Worm (Caenorhabditis elegans) whole organism, L4 larva: ENCODE data around the gene F53F8.4.

ENCODE experiments used
- D1046.2 ChIP-seq: fragments of 200-800 bp; sonication (Bioruptor generic); IDR thresholded peaks from 2 replicates; pipeline ENCODE4 v1.3.6; 2022; ENCODE audit warnings: missing genetic modification characterization, missing compliant biosample characterization
- F44E2.7 ChIP-seq: fragments of 200-800 bp; sonication (Bioruptor generic); IDR thresholded peaks from 2 replicates; pipeline ENCODE4 v2.1.2; 2022; ENCODE audit warnings: missing genetic modification characterization, missing compliant biosample characterization
- T20F7.1 ChIP-seq: fragments of 200-800 bp; sonication (Bioruptor generic); optimal IDR thresholded peaks from 2 replicates; lab custom pipeline; 2018; ENCODE audit warnings: mild to moderate bottlenecking, missing genetic modification characterization, missing compliant biosample characterization
- Y48G9A.11 ChIP-seq: fragments of 200-800 bp; sonication (Bioruptor generic); IDR thresholded peaks from 2 replicates; pipeline ENCODE4 v1.3.6; 2022; ENCODE audit warnings: missing genetic modification reagents, missing genetic modification characterization, missing compliant biosample characterization
- ZK546.5 ChIP-seq, 2 experiments: sonication (generic microtip); optimal IDR thresholded peaks; 2 replicates each; lab custom pipeline; 2017; ENCODE audit warnings: missing biosample characterization in 2 of 2, missing genetic modification characterization in 2 of 2
- aha-1 ChIP-seq: fragments of 150-350 bp; peaks from one replicate; lab custom pipeline; 2014; ENCODE audit warnings: missing biosample characterization, missing genetic modification characterization
- aly-2 ChIP-seq: sonication (generic microtip); optimal IDR thresholded peaks from 2 replicates; lab custom pipeline; 2018; ENCODE audit warnings: missing biosample characterization, missing genetic modification characterization
- arid-1 ChIP-seq: fragments of 200-800 bp; sonication (Bioruptor generic); conservative IDR thresholded peaks from 2 replicates; pipeline ENCODE4 v1.3.6; 2022; ENCODE audit warnings: missing genetic modification reagents, missing genetic modification characterization, missing compliant biosample characterization
- ceh-28 ChIP-seq: fragments of 150-350 bp; optimal IDR thresholded peaks from 2 replicates; lab custom pipeline; 2014; ENCODE audit warnings: missing biosample characterization, missing genetic modification reagents, missing genetic modification characterization
- ceh-62 ChIP-seq: sonication (generic microtip); optimal IDR thresholded peaks from 2 replicates; lab custom pipeline; 2017; ENCODE audit warnings: missing biosample characterization, missing genetic modification characterization
- dmd-9 ChIP-seq: fragments of 200-800 bp; sonication (Bioruptor generic); IDR thresholded peaks from 2 replicates; pipeline ENCODE4 v1.3.6; 2022; ENCODE audit warnings: missing genetic modification reagents, missing genetic modification characterization, missing compliant biosample characterization
- dpl-1 ChIP-seq: fragments of 150-350 bp; optimal IDR thresholded peaks from 2 replicates; lab custom pipeline; 2014; ENCODE audit warnings: missing biosample characterization, missing genetic modification reagents, missing genetic modification characterization
- duxl-1 ChIP-seq: sonication (generic microtip); optimal IDR thresholded peaks from 2 replicates; lab custom pipeline; 2016; ENCODE audit warnings: mild to moderate bottlenecking, missing genetic modification characterization, moderate library complexity, missing compliant biosample characterization; ENCODE audit not compliant: poor library complexity
- egl-43 ChIP-seq: fragments of 200-800 bp; sonication (Bioruptor generic); IDR thresholded peaks from 2 replicates; pipeline ENCODE4 v1.3.6; 2022; ENCODE audit warnings: missing genetic modification reagents, missing genetic modification characterization, missing compliant biosample characterization
- fos-1 ChIP-seq: fragments of 150-350 bp; optimal IDR thresholded peaks from 2 replicates; lab custom pipeline; 2014; ENCODE audit warnings: missing biosample characterization, missing genetic modification characterization
- gei-8 ChIP-seq: fragments of 200-800 bp; sonication (Bioruptor generic); optimal IDR thresholded peaks from 2 replicates; lab custom pipeline; 2018; ENCODE audit warnings: mild to moderate bottlenecking, missing genetic modification characterization, missing compliant biosample characterization
- hlh-11 ChIP-seq: fragments of 200-800 bp; sonication (Bioruptor generic); optimal IDR thresholded peaks from 2 replicates; lab custom pipeline; 2018; ENCODE audit warnings: mild to moderate bottlenecking, missing genetic modification characterization, missing compliant biosample characterization
- hlh-30 ChIP-seq: sonication (generic microtip); optimal IDR thresholded peaks from 2 replicates; lab custom pipeline; 2017; ENCODE audit warnings: antibody characterized with exemption, mild to moderate bottlenecking, missing genetic modification characterization, missing compliant biosample characterization; ENCODE audit not compliant: insufficient read depth
- lin-38 ChIP-seq: fragments of 200-800 bp; sonication (Bioruptor generic); IDR thresholded peaks from 2 replicates; pipeline ENCODE4 v1.3.6; 2022; ENCODE audit warnings: missing genetic modification reagents, missing genetic modification characterization, missing compliant biosample characterization
- mxl-2 ChIP-seq: fragments of 200-800 bp; sonication (Bioruptor generic); conservative IDR thresholded peaks from 2 replicates; pipeline ENCODE4 v1.3.6; 2022; ENCODE audit warnings: missing genetic modification reagents, missing genetic modification characterization, missing compliant biosample characterization
- nhr-10 ChIP-seq: fragments of 150-350 bp; optimal IDR thresholded peaks from 2 replicates; lab custom pipeline; 2014; ENCODE audit warnings: missing biosample characterization, missing genetic modification characterization
- nhr-11 ChIP-seq: fragments of 150-350 bp; optimal IDR thresholded peaks from 2 replicates; lab custom pipeline; 2014; ENCODE audit warnings: missing biosample characterization, missing genetic modification characterization
- nhr-237 ChIP-seq: sonication (generic microtip); optimal IDR thresholded peaks from 2 replicates; lab custom pipeline; 2017; ENCODE audit warnings: missing biosample characterization, missing genetic modification characterization
- nhr-25 ChIP-seq: sonication (generic microtip); optimal IDR thresholded peaks from 2 replicates; lab custom pipeline; 2017; ENCODE audit warnings: missing genetic modification characterization, mild to moderate bottlenecking, missing compliant biosample characterization, antibody characterized with exemption, moderate library complexity, borderline replicate concordance; ENCODE audit not compliant: insufficient read depth
- nhr-28 ChIP-seq: fragments of 150-350 bp; optimal IDR thresholded peaks from 2 replicates; lab custom pipeline; 2014; ENCODE audit warnings: missing biosample characterization, missing genetic modification characterization
- nhr-48 ChIP-seq: sonication (generic microtip); optimal IDR thresholded peaks from 2 replicates; lab custom pipeline; 2016; ENCODE audit warnings: mild to moderate bottlenecking, missing genetic modification characterization, missing compliant biosample characterization
- sdz-12 ChIP-seq: fragments of 200-800 bp; sonication (Bioruptor generic); optimal IDR thresholded peaks from 2 replicates; lab custom pipeline; 2018; ENCODE audit warnings: mild to moderate bottlenecking, missing genetic modification characterization, missing compliant biosample characterization
- set-16 ChIP-seq: fragments of 200-800 bp; sonication (Bioruptor generic); IDR thresholded peaks from 2 replicates; pipeline ENCODE4 v1.3.6; 2022; ENCODE audit warnings: missing genetic modification reagents, missing genetic modification characterization, missing compliant biosample characterization
- unc-130 ChIP-seq: sonication (generic microtip); optimal IDR thresholded peaks from 2 replicates; lab custom pipeline; 2016; ENCODE audit warnings: missing genetic modification reagents, missing genetic modification characterization, missing compliant biosample characterization
- unc-62 ChIP-seq, 3 experiments: fragments of 150-350 bp in 1 of 3; sonication (generic microtip); optimal IDR thresholded peaks in 2 of 3; peaks in 1 of 3; 1 replicate in 1 of 3; 2 replicates in 2 of 3; lab custom pipeline; 2014 to 2017; ENCODE audit warnings: missing biosample characterization in 3 of 3, missing genetic modification characterization in 3 of 3, missing genetic modification reagents in 3 of 3, missing genotype in 1 of 3
- zag-1 ChIP-seq: fragments of 150-350 bp; optimal IDR thresholded peaks from 2 replicates; lab custom pipeline; 2014; ENCODE audit warnings: missing biosample characterization, missing genetic modification characterization
- zfp-2 ChIP-seq: sonication (generic microtip); optimal IDR thresholded peaks from 2 replicates; lab custom pipeline; 2016; ENCODE audit warnings: mild to moderate bottlenecking, missing genetic modification characterization, missing compliant biosample characterization
- zfp-3 ChIP-seq: fragments of 200-800 bp; sonication (Bioruptor generic); conservative IDR thresholded peaks from 2 replicates; pipeline ENCODE4 v1.3.6; 2022; ENCODE audit warnings: missing genetic modification reagents, missing genetic modification characterization, missing compliant biosample characterization
- ztf-7 ChIP-seq: fragments of 150-350 bp; optimal IDR thresholded peaks from 2 replicates; lab custom pipeline; 2014; ENCODE audit warnings: missing biosample characterization, missing genetic modification characterization

Gene F53F8.4

DNA sequence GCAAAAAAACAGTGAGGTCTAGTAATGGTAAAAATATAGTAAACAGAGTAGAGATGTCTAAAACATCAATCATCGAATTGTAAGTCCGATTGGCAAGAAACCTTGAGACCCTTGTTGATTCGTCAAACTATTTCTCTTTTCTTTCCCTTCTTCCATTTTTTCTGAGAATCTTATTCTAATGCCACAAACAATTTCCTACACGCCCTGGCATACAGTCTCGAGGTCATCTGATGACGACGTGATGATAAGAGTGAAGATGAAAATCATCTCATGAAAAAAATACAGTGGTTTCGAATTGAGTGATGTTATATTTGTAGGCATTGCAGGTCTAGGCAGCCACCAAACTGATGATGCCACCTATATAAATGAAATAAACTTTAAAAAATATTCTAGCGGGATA, 1.4 kb upstream of the F53F8.4 start (continued):
- no peak for TF ChIP-seq dpl-1 (GFP tag; lab: Kevin White, UChicago)
- TF ChIP-seq, all 104 proteins: peak for 5

DNA sequence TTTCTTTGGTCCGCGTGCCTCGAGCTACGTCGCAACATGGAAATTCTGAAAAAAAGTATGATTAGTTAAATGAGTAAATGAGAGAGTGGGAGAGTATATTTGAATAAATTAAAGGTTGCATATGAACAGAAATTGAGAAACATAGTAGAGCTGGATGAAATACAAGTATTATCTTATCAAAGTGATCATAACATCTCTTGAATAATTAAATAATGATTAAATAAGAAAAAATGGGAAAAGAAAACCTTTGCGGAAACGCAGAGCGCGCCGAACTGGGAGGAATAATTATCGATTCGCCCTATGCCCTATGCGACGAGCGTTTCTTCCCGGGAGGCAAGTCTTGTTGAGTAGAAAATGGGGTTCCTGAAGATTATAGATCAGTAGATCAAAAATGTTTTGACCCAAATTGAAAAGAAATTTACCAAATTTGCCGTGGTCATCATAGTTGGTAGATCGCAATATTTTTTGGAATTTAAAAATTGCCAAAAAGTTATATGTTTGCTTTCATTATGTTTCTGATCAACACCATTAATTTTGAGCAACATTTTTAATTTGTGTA, 1.9 kb downstream of the F53F8.4 start, which contains the start of gene F53F8.3:
TSS of gene F53F8.3 (minus strand) at position 51 of the 559 bp plus-strand sequence.
- no peak for TF ChIP-seq ztf-7

DNA sequence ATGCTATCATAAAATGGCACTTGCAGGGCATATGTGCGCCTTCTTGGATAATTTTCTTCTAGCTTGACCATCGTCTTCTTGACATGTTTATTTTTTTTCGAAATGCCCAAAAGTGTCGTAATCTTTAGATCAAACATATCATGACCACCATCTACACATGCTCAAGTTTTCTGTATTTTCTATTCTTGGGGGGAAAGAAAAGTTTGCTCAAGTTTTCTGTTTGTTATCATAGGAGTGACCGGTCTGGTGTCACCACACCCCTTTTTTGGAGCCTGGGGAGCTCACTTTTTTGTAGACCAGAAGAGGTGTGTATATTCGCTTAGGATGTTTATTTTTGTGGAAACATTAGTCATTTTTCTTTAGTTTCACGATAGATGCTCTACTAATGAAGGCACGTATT, 6.1 kb downstream of the F53F8.4 start, which contains the start of gene klf-2:
TSS of gene klf-2 (plus strand) at position 301 of the 400 bp plus-strand sequence.
- TF ChIP-seq nhr-25 (tag; lab: Kevin White, UChicago) (no peak), gei-8 (no peak), aly-2 (tag; lab: Kevin White, UChicago) (no peak), dpl-1 (GFP tag; lab: Kevin White, UChicago) (no peak), set-16 (GFP tag; lab: Robert Waterston, UW) (no peak), ceh-62 (tag; lab: Kevin White, UChicago) (no peak), nhr-10 (no peak), hlh-11 (no peak), lin-38 (GFP tag; lab: Robert Waterston, UW) (no peak), fos-1 (tag; lab: Kevin White, UChicago) (no peak), zag-1 (no peak), zfp-3 (no peak), nhr-28 (no peak), nhr-237 (tag; lab: Kevin White, UChicago) (no peak), zfp-2 (tag; lab: Kevin White, UChicago) (no peak), nhr-48 (no peak), D1046.2 (GFP tag; lab: Robert Waterston, UW) (no peak), ceh-28 (tag; lab: Kevin White, UChicago) (no peak), hlh-30 (tag; lab: Kevin White, UChicago) (no peak), arid-1 (GFP tag; lab: Robert Waterston, UW) (no peak)

DNA sequence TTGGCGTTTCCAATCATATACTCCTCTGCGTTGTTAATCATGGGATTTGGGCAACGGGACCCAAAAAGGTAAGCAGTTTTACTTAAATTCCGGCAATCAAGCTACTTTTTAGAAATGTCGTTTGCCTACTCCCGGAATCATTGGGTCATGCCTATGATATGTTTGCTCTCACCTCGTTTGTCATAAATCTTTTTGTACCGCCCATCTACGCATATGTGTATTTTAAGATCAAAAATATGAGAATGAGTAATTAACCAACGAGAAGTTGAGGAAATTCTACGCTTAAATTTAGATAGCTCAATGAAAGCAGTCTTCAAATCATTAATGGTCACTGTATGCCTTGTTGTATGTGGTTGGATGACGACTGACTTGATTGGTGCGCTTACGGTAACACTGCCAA, 9.2 kb downstream of the F53F8.4 start:
- TF ChIP-seq unc-62 (GFP tag; optimal IDR thresholded peaks at IDR 0.05 in 1 of 2; lab: Kevin White, UChicago), result peak in 1 of 2 experiments; percentile 98
- no peak for TF ChIP-seq unc-62 (tag; optimal IDR thresholded peaks at IDR 0.05; lab: Kevin White, UChicago)
- no peak for TF ChIP-seq hlh-30 (tag; lab: Kevin White, UChicago)

DNA sequence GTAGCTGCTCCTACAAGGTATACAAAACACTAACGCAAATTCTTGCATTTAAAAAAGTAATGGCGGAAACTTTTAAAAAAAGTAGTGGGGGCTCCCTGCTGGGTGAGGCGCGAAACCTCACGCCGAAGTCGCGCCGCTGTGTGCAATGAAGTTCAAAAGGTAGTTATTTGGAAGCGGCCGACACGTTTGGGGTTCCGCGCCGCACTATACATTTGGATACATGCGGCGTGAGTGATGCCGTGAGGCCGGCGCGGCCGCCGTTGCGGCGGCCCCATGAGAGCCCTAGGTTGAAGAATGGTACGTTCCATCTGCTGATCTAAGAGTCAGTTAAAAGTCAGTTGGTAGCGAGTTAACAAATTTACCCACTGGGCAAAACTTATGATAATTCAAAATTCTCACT, 9.7 kb downstream of the F53F8.4 start:
- TF ChIP-seq nhr-48 (no peak), set-16 (GFP tag; lab: Robert Waterston, UW) (peak; percentile 63), sdz-12 (GFP tag; lab: Kevin White, UChicago) (no peak), T20F7.1 (no peak), duxl-1 (tag; lab: Kevin White, UChicago) (no peak), nhr-11 (tag; lab: Kevin White, UChicago) (no peak), F44E2.7 (GFP tag; lab: Robert Waterston, UW) (no peak), dmd-9 (no peak), Y48G9A.11 (GFP tag; lab: Robert Waterston, UW) (0 out of 2 replicates have a peak, but pooled peaks have one; percentile 32), unc-130 (no peak), mxl-2 (no peak)

DNA sequence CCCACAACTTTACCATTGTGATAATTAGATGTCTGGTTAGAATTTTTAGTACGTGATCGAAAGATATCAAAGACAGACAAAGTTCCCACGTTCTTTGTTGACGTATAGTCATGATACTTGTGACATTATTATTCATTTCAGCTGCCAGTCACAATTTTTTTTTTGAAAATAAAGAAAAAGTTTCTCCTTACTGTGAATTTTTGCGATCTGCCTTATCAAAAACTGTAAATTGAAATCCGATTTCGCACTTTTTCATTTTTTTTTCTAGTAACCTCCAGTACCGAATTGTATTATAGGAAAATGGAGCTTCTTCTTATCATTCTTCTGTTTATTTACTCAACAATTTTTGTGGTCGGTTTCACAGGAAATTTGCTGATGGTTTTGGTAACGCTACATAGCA, 10.4 kb downstream of the F53F8.4 start, which contains the start of gene srsx-35:
TSS of gene srsx-35 (plus strand) at position 301 of the 400 bp plus-strand sequence.
- peak; percentile 36 for TF ChIP-seq aha-1 (tag; lab: Kevin White, UChicago)
- peak in 1 of 2 experiments; percentile 10 for TF ChIP-seq unc-62 (GFP tag; optimal IDR thresholded peaks at IDR 0.05 in 1 of 2; lab: Kevin White, UChicago)
- no peak for TF ChIP-seq unc-62 (tag; optimal IDR thresholded peaks at IDR 0.05; lab: Kevin White, UChicago)
- TF ChIP-seq ZK546.5 (tag; optimal IDR thresholded peaks at IDR 0.05; lab: Kevin White, UChicago), result no peak
- TF ChIP-seq egl-43, result no peak
